Worm (Caenorhabditis elegans) whole organism, early embryonic: ENCODE results near the gene C32B5.15.

Experiments used
- B0310.2 ChIP-seq: sonication (generic microtip); optimal IDR thresholded peaks from 2 replicates; lab custom pipeline; 2016; ENCODE audit warnings: mild to moderate bottlenecking, missing genetic modification characterization, missing compliant biosample characterization
- ama-1 ChIP-seq: fragments of 150-350 bp; optimal IDR thresholded peaks from 2 replicates; lab custom pipeline; 2014
- ceh-13 ChIP-seq: fragments of 200-800 bp; sonication (Bioruptor generic); optimal IDR thresholded peaks from 2 replicates; lab custom pipeline; 2018; ENCODE audit warnings: mild to moderate bottlenecking, missing genetic modification characterization, missing compliant biosample characterization
- ceh-36 ChIP-seq: sonication (generic microtip); optimal IDR thresholded peaks from 2 replicates; lab custom pipeline; 2016; ENCODE audit warnings: missing genetic modification characterization, inconsistent platforms, missing compliant biosample characterization
- hmbx-1 ChIP-seq: sonication (generic microtip); optimal IDR thresholded peaks from 2 replicates; lab custom pipeline; 2016; ENCODE audit warnings: mild to moderate bottlenecking, missing genetic modification characterization, missing compliant biosample characterization
- sea-1 ChIP-seq: fragments of 200-800 bp; sonication (Bioruptor generic); conservative IDR thresholded peaks from 2 replicates; pipeline ENCODE4 v1.3.6; 2022; ENCODE audit warnings: missing genetic modification characterization, missing compliant biosample characterization
- tra-4 ChIP-seq: sonication (generic microtip); optimal IDR thresholded peaks from 2 replicates; lab custom pipeline; 2017; ENCODE audit warnings: missing genetic modification characterization, missing compliant biosample characterization

- TF ChIP-seq ama-1 (lab: Kevin White, UChicago) (no peak), ceh-36 (tag; lab: Kevin White, UChicago) (no peak), tra-4 (tag; lab: Kevin White, UChicago) (no peak), sea-1 (GFP tag; lab: Robert Waterston, UW) (no peak), B0310.2 (no peak), ceh-13 (no peak), hmbx-1 (no peak)
These were observed 34.2 kb downstream of the C32B5.15 start, which contains the start of gene R07C3.3 for ce11 chrII:938549-938948.
